Worm (Caenorhabditis elegans) whole organism, L4/young adult: ENCODE measurements around the gene msd-4.

Source experiments
- W03F9.2 ChIP-seq: fragments of 150-350 bp; optimal IDR thresholded peaks from 2 replicates; lab custom pipeline; 2014; ENCODE audit warnings: missing biosample characterization, missing genetic modification characterization
- dao-5 ChIP-seq: sonication (generic microtip); optimal IDR thresholded peaks from 2 replicates; lab custom pipeline; 2016; ENCODE audit warnings: missing genotype, missing genetic modification characterization, moderate library complexity, missing compliant biosample characterization
- him-1 ChIP-seq: sonication (generic microtip); optimal IDR thresholded peaks from 2 replicates; lab custom pipeline; 2016; ENCODE audit warnings: missing genotype, missing genetic modification reagents, missing genetic modification characterization, missing compliant biosample characterization

msd-4 gene

ce11 chrIII:4868643-4869042, at the start of gene msd-4, which contains the start of gene C35D10.3:
msd-4 (minus strand) TSS chrIII:4868743.
C35D10.3 (plus strand) TSS chrIII:4868921.
- TF ChIP-seq W03F9.2 (tag; lab: Kevin White, UChicago) = no peak
- no peak for TF ChIP-seq dao-5 (tag; lab: Kevin White, UChicago)
- no peak for TF ChIP-seq him-1 (tag; lab: Kevin White, UChicago)

- TF ChIP-seq W03F9.2 (tag; lab: Kevin White, UChicago) (peak; percentile 60), him-1 (tag; lab: Kevin White, UChicago) (no peak)
Measured at ce11 chrIII:4917960-4918712, 49.6 kb upstream of the msd-4 start, which contains the start of gene rpb-8. rpb-8 (minus strand) TSS chrIII:4918008.

ce11 chrIII:4917077-4917476, 48.5 kb upstream of the msd-4 start, which contains the start of gene rars-1:
rars-1 (minus strand) TSS chrIII:4917177.
- TF ChIP-seq dao-5 (tag; lab: Kevin White, UChicago) = no peak
- no peak for TF ChIP-seq him-1 (tag; lab: Kevin White, UChicago)
- no peak for TF ChIP-seq W03F9.2 (tag; lab: Kevin White, UChicago)

- TF ChIP-seq W03F9.2 (tag; lab: Kevin White, UChicago) = no peak
- TF ChIP-seq him-1 (tag; lab: Kevin White, UChicago) = no peak
Measured at ce11 chrIII:4913736-4914135, 45.2 kb upstream of the msd-4 start.

- peak; percentile 52 for TF ChIP-seq W03F9.2 (tag; lab: Kevin White, UChicago)
- TF ChIP-seq dao-5 (tag; lab: Kevin White, UChicago) = no peak
- no peak for TF ChIP-seq him-1 (tag; lab: Kevin White, UChicago)
Measured at ce11 chrIII:4912317-4912716, 43.8 kb upstream of the msd-4 start, which contains the start of the genes F26F4.9 and cee-1. F26F4.9 (minus strand) TSS chrIII:4912521. cee-1 (plus strand) TSS chrIII:4912699.

- no peak for TF ChIP-seq W03F9.2 (tag; lab: Kevin White, UChicago)
- no peak for TF ChIP-seq dao-5 (tag; lab: Kevin White, UChicago)
- TF ChIP-seq him-1 (tag; lab: Kevin White, UChicago) = no peak
Measured at ce11 chrIII:4910956-4911355, 42.4 kb upstream of the msd-4 start, which contains the start of gene F26F4.2. F26F4.2 (plus strand) TSS chrIII:4911256.

- TF ChIP-seq him-1 (tag; lab: Kevin White, UChicago) (no peak), W03F9.2 (tag; lab: Kevin White, UChicago) (no peak), dao-5 (tag; lab: Kevin White, UChicago) (no peak)
Measured at ce11 chrIII:4909938-4910337, 41.4 kb upstream of the msd-4 start, which contains the start of gene F26F4.12. F26F4.12 (minus strand) TSS chrIII:4910038.

- TF ChIP-seq him-1 (tag; lab: Kevin White, UChicago) = no peak
- no peak for TF ChIP-seq W03F9.2 (tag; lab: Kevin White, UChicago)
- no peak for TF ChIP-seq dao-5 (tag; lab: Kevin White, UChicago)
Measured at ce11 chrIII:4906896-4907295, 38.4 kb upstream of the msd-4 start, which contains the start of gene rom-1. rom-1 (plus strand) TSS chrIII:4907196.

ce11 chrIII:4906365-4906764, 37.8 kb upstream of the msd-4 start:
- TF ChIP-seq W03F9.2 (tag; lab: Kevin White, UChicago) (no peak), dao-5 (tag; lab: Kevin White, UChicago) (no peak), him-1 (tag; lab: Kevin White, UChicago) (no peak)

- no peak for TF ChIP-seq dao-5 (tag; lab: Kevin White, UChicago)
- no peak for TF ChIP-seq him-1 (tag; lab: Kevin White, UChicago)
- TF ChIP-seq W03F9.2 (tag; lab: Kevin White, UChicago) = no peak
Measured at ce11 chrIII:4905405-4905804, 36.9 kb upstream of the msd-4 start, which contains the start of gene F26F4.8. F26F4.8 (minus strand) TSS chrIII:4905473.

- no peak for TF ChIP-seq him-1 (tag; lab: Kevin White, UChicago)
- TF ChIP-seq dao-5 (tag; lab: Kevin White, UChicago) = no peak
- no peak for TF ChIP-seq W03F9.2 (tag; lab: Kevin White, UChicago)
Measured at ce11 chrIII:4903784-4904183, 35.2 kb upstream of the msd-4 start, which contains the start of gene kbp-2. kbp-2 (minus strand) TSS chrIII:4903884.

- TF ChIP-seq W03F9.2 (tag; lab: Kevin White, UChicago) (no peak), him-1 (tag; lab: Kevin White, UChicago) (no peak), dao-5 (tag; lab: Kevin White, UChicago) (no peak)
Measured at ce11 chrIII:4900260-4900659, 31.7 kb upstream of the msd-4 start, which contains the start of gene tag-340. tag-340 (plus strand) TSS chrIII:4900508.

- peak; percentile 98 for TF ChIP-seq him-1 (tag; lab: Kevin White, UChicago)
- TF ChIP-seq W03F9.2 (tag; lab: Kevin White, UChicago) = peak; percentile 95
- no peak for TF ChIP-seq dao-5 (tag; lab: Kevin White, UChicago)
Measured at ce11 chrIII:4899728-4900127, 31.2 kb upstream of the msd-4 start.
